Worm (Caenorhabditis elegans) whole organism, late embryonic: ENCODE data around the gene nstp-9.

ENCODE experiments used
- C08G9.2 ChIP-seq: sonication (generic microtip); optimal IDR thresholded peaks from 2 replicates; lab custom pipeline; 2016; ENCODE audit warnings: mild to moderate bottlenecking, missing genetic modification characterization, moderate library complexity, missing compliant biosample characterization
- C38D4.7 ChIP-seq: fragments of 200-800 bp; sonication (Bioruptor generic); optimal IDR thresholded peaks from 2 replicates; lab custom pipeline; 2018; ENCODE audit warnings: mild to moderate bottlenecking, missing genetic modification characterization, moderate library complexity, missing compliant biosample characterization
- K02D7.2 ChIP-seq: sonication (generic microtip); optimal IDR thresholded peaks from 2 replicates; lab custom pipeline; 2017; ENCODE audit warnings: mild to moderate bottlenecking, missing genetic modification characterization, missing compliant biosample characterization
- Y22D7AL.16 ChIP-seq: sonication (generic microtip); optimal IDR thresholded peaks from 2 replicates; lab custom pipeline; 2016; ENCODE audit warnings: missing genetic modification characterization, missing compliant biosample characterization
- ceh-18 ChIP-seq: sonication (generic microtip); optimal IDR thresholded peaks from 2 replicates; lab custom pipeline; 2016; ENCODE audit warnings: missing genetic modification characterization, missing compliant biosample characterization
- ceh-34 ChIP-seq: sonication (generic microtip); optimal IDR thresholded peaks from 2 replicates; lab custom pipeline; 2016; ENCODE audit warnings: mild to moderate bottlenecking, missing genetic modification characterization, missing compliant biosample characterization
- che-1 ChIP-seq: sonication (generic microtip); optimal IDR thresholded peaks from 2 replicates; lab custom pipeline; 2016; ENCODE audit warnings: mild to moderate bottlenecking, missing genetic modification characterization, missing compliant biosample characterization
- elt-2 ChIP-seq: sonication (generic microtip); optimal IDR thresholded peaks from 2 replicates; lab custom pipeline; 2016; ENCODE audit warnings: missing genetic modification reagents, missing genetic modification characterization, missing compliant biosample characterization
- elt-4 ChIP-seq: sonication (generic microtip); optimal IDR thresholded peaks from 2 replicates; lab custom pipeline; 2016; ENCODE audit warnings: missing genetic modification characterization, missing compliant biosample characterization
- ets-4 ChIP-seq: sonication (generic microtip); optimal IDR thresholded peaks from 2 replicates; lab custom pipeline; 2016; ENCODE audit warnings: missing genetic modification characterization, missing compliant biosample characterization
- fax-1 ChIP-seq: sonication (generic microtip); optimal IDR thresholded peaks from 2 replicates; lab custom pipeline; 2016; ENCODE audit warnings: missing genotype, missing genetic modification characterization, missing compliant biosample characterization
- hlh-15 ChIP-seq: sonication (generic microtip); optimal IDR thresholded peaks from 2 replicates; lab custom pipeline; 2016; ENCODE audit warnings: missing genetic modification characterization, missing compliant biosample characterization
- hlh-30 ChIP-seq: sonication (generic microtip); optimal IDR thresholded peaks from 2 replicates; lab custom pipeline; 2017; ENCODE audit warnings: antibody characterized with exemption, missing genetic modification characterization, missing compliant biosample characterization; ENCODE audit not compliant: insufficient read depth
- lin-11 ChIP-seq: fragments of 200-800 bp; sonication (Bioruptor generic); optimal IDR thresholded peaks from 2 replicates; lab custom pipeline; 2018; ENCODE audit warnings: mild to moderate bottlenecking, missing genetic modification characterization, missing compliant biosample characterization
- madf-2 ChIP-seq: sonication (generic microtip); optimal IDR thresholded peaks from 2 replicates; lab custom pipeline; 2017; ENCODE audit warnings: missing genetic modification characterization, missing compliant biosample characterization
- mec-3 ChIP-seq: sonication (generic microtip); optimal IDR thresholded peaks from 2 replicates; lab custom pipeline; 2016; ENCODE audit warnings: borderline replicate concordance, missing genetic modification characterization, missing compliant biosample characterization
- nfya-1 ChIP-seq: sonication (generic microtip); optimal IDR thresholded peaks from 2 replicates; lab custom pipeline; 2017; ENCODE audit warnings: missing genetic modification characterization, mild to moderate bottlenecking, missing compliant biosample characterization, antibody characterized with exemption, moderate library complexity
- nhr-11 ChIP-seq: fragments of 150-350 bp; optimal IDR thresholded peaks from 2 replicates; lab custom pipeline; 2014; ENCODE audit warnings: missing biosample characterization, missing genetic modification characterization
- npax-4 ChIP-seq: sonication (generic microtip); optimal IDR thresholded peaks from 2 replicates; lab custom pipeline; 2016; ENCODE audit warnings: missing genetic modification characterization, missing compliant biosample characterization
- pag-3 ChIP-seq: sonication (generic microtip); optimal IDR thresholded peaks from 2 replicates; lab custom pipeline; 2016; ENCODE audit warnings: missing compliant biosample characterization, missing genetic modification characterization, borderline replicate concordance
- pax-1 ChIP-seq: fragments of 150-350 bp; optimal IDR thresholded peaks from 2 replicates; lab custom pipeline; 2014; ENCODE audit warnings: missing biosample characterization, missing genetic modification characterization
- pha-2 ChIP-seq: sonication (generic microtip); optimal IDR thresholded peaks from 2 replicates; lab custom pipeline; 2017; ENCODE audit warnings: mild to moderate bottlenecking, missing genetic modification characterization, missing compliant biosample characterization
- pha-4 ChIP-seq: fragments of 150-350 bp; optimal IDR thresholded peaks from 2 replicates; lab custom pipeline; 2018; ENCODE audit warnings: missing biosample characterization, missing genetic modification reagents, missing genetic modification characterization
- pqm-1 ChIP-seq: sonication (generic microtip); optimal IDR thresholded peaks from 2 replicates; lab custom pipeline; 2016; ENCODE audit warnings: missing genetic modification characterization, missing compliant biosample characterization
- rnt-1 ChIP-seq: sonication (generic microtip); optimal IDR thresholded peaks from 2 replicates; lab custom pipeline; 2016; ENCODE audit warnings: missing genetic modification characterization, missing compliant biosample characterization
- sox-4 ChIP-seq: sonication (generic microtip); optimal IDR thresholded peaks from 2 replicates; lab custom pipeline; 2017; ENCODE audit warnings: mild to moderate bottlenecking, missing genetic modification characterization, inconsistent platforms, missing compliant biosample characterization
- syd-9 ChIP-seq: sonication (generic microtip); optimal IDR thresholded peaks from 2 replicates; lab custom pipeline; 2016; ENCODE audit warnings: mild to moderate bottlenecking, missing genetic modification characterization, moderate library complexity, missing compliant biosample characterization
- tbx-7 ChIP-seq: sonication (generic microtip); optimal IDR thresholded peaks from 2 replicates; lab custom pipeline; 2016; ENCODE audit warnings: missing genotype, missing genetic modification characterization, missing compliant biosample characterization
- ttx-3 ChIP-seq: sonication (generic microtip); optimal IDR thresholded peaks from 2 replicates; lab custom pipeline; 2016; ENCODE audit warnings: missing genetic modification reagents, missing genetic modification characterization, missing compliant biosample characterization
- unc-3 ChIP-seq, 2 experiments: fragments of 200-800 bp in 1 of 2; sonication (Bioruptor generic) in 1 of 2; sonication (generic microtip) in 1 of 2; conservative IDR thresholded peaks in 1 of 2; optimal IDR thresholded peaks in 1 of 2; 2 replicates each; pipeline versions ENCODE4 v1.3.6 to Lab custom; 2016 to 2022; ENCODE audit warnings: missing compliant biosample characterization in 2 of 2, missing genetic modification characterization in 2 of 2, missing genetic modification reagents in 1 of 2
- unc-42 ChIP-seq: sonication (generic microtip); optimal IDR thresholded peaks from 2 replicates; lab custom pipeline; 2016; ENCODE audit warnings: missing genotype, missing genetic modification characterization, missing compliant biosample characterization
- unc-55 ChIP-seq: sonication (generic microtip); optimal IDR thresholded peaks from 2 replicates; lab custom pipeline; 2017; ENCODE audit warnings: missing biosample characterization, missing genetic modification reagents, missing genetic modification characterization
- unc-86 ChIP-seq: sonication (generic microtip); optimal IDR thresholded peaks from 2 replicates; lab custom pipeline; 2016; ENCODE audit warnings: missing genetic modification characterization, missing compliant biosample characterization
- zip-5 ChIP-seq: sonication (generic microtip); optimal IDR thresholded peaks from 2 replicates; lab custom pipeline; 2016; ENCODE audit warnings: missing genetic modification characterization, missing compliant biosample characterization
- ztf-16 ChIP-seq: sonication (generic microtip); optimal IDR thresholded peaks from 2 replicates; lab custom pipeline; 2017; ENCODE audit warnings: missing genetic modification characterization, missing compliant biosample characterization

nstp-9 gene

DNA sequence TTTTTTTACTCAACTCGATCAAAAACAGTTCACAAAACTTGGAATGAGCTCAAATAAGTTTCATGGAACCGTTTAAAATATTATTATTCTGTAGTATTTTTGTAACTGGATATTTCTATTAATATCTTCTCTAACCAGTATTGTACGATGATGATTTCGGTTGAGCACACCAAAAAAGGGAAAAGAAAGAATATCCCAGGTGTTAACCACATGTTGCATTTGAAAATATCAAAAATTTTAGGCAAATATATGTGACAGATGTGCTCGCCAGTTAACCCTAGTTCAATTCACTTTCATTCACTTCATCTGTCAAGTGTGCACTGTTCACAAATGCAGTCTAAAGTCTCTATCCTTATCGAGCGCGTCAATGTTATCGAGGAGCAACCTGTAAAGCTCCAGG lies 28.5 kb downstream of the nstp-9 start, which contains the start of gene F47B10.4:
F47B10.4 (plus strand) TSS at position 301 of the 400 bp plus-strand sequence.
- no peak for TF ChIP-seq unc-86 (tag; lab: Kevin White, UChicago)
- TF ChIP-seq, all 69 proteins: peak for 0

DNA sequence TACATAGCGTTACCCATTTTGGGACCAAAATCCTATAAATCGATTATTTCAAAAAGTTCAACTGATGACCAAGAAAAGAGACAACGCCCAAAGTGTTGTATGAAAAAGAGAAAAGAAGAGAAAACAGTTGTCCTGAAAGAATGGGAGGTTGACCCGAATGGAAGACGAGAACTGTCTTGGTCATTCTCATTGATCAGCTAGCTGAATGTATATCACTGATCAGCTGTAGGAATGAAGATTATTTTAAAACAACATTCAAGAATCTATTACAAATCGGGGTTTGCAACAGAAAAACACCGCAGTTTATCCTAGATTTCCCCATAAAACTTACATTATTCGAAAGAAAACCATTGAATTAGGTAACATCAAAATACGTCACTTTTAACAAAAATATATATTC lies 29.1 kb downstream of the nstp-9 start, which contains the start of gene F47B10.5:
F47B10.5 (minus strand) TSS at position 101 of the 400 bp plus-strand sequence.
- TF ChIP-seq C38D4.7 (GFP tag; lab: Kevin White, UChicago) (no peak), tbx-7 (tag; lab: Kevin White, UChicago) (no peak), lin-11 (tag; lab: Kevin White, UChicago) (no peak), C08G9.2 (tag; lab: Kevin White, UChicago) (no peak), pax-1 (tag; lab: Kevin White, UChicago) (no peak), rnt-1 (tag; lab: Kevin White, UChicago) (no peak), pqm-1 (tag; lab: Kevin White, UChicago) (no peak)

DNA sequence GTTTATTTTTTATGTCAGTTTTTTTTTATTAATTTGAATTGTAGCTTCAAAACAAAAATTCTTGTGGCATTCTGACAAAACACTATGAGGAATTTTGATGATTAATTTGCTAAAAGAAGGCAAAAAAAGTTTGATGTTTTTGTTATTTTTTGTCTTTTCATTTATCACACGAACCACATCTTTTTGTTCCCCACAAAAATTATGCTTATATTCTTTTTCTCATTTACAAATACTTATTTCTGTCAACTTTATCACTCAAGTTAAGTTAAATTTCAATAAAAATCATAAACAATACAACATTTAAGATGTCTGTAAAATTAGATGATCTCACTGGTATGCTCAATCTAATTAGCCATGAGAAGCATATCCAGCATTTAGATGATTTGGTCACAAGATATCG lies 31.3 kb downstream of the nstp-9 start, which contains the start of gene F47B10.6:
F47B10.6 (plus strand) TSS at position 301 of the 400 bp plus-strand sequence.
- TF ChIP-seq pax-1 (tag; lab: Kevin White, UChicago) (no peak), Y22D7AL.16 (tag; lab: Kevin White, UChicago) (no peak), rnt-1 (tag; lab: Kevin White, UChicago) (no peak)
- TF ChIP-seq, all 69 proteins: peak for 0

DNA sequence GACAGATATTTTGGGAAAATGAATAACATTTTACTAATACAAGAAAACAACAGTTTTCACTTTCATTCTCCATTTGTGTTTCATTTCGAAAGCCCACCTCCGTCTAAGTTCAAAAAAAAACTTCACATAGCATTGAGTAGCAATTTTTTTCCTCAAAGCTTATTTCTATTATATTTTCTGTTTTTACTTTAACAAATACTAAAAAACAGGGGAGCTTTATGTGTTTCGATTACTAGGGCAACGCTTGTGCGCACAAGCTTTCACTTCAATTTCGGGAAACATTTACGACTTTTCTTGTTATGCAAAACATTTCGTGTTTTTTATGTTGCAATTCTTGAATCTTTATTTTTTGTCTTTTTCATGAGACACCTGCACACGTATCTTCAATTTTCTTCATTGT lies 33.6 kb downstream of the nstp-9 start, which contains the start of gene T21E8.5:
T21E8.5 (plus strand) TSS at position 301 of the 400 bp plus-strand sequence.
- no peak for TF ChIP-seq unc-3 (GFP tag; conservative IDR thresholded peaks at IDR 0.05; lab: Robert Waterston, UW)
- TF ChIP-seq unc-3 (tag; optimal IDR thresholded peaks at IDR 0.05; lab: Kevin White, UChicago), result no peak
- no peak for TF ChIP-seq npax-4 (tag; lab: Kevin White, UChicago)
- no peak for TF ChIP-seq hlh-15 (tag; lab: Kevin White, UChicago)
- TF ChIP-seq hlh-30 (tag; lab: Kevin White, UChicago), result no peak
- TF ChIP-seq sox-4 (tag; lab: Kevin White, UChicago), result no peak
- no peak for TF ChIP-seq syd-9
- no peak for TF ChIP-seq K02D7.2 (tag; lab: Kevin White, UChicago)
- no peak for TF ChIP-seq ets-4 (tag; lab: Kevin White, UChicago)
- TF ChIP-seq che-1 (tag; lab: Kevin White, UChicago), result no peak
- no peak for TF ChIP-seq tbx-7 (tag; lab: Kevin White, UChicago)
- TF ChIP-seq mec-3, result no peak
- TF ChIP-seq pha-2 (tag; lab: Kevin White, UChicago), result no peak
- TF ChIP-seq, all 69 proteins: peak for 0

DNA sequence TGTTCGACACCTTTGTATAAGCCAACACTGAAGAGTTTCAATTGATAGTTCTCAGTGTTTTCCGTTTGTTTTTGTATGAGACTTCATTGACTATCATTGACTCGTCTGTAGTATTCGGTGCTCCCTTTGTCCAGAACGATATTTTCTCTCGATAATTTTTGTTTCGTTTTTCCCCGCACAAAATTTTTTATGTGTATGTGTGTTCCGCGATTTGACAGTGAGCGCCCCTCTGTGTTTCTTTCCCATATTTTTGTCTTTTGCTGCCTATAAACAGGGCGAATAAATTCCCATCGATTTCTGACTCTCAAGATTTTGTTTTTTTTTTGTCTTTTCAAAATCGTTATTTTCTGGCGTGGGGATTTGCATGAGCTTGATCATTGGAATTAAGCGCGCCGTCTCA lies 36.3 kb downstream of the nstp-9 start, which contains the start of gene T21E8.7:
T21E8.7 (plus strand) TSS at position 301 of the 400 bp plus-strand sequence.
- TF ChIP-seq ets-4 (tag; lab: Kevin White, UChicago) (no peak), nfya-1 (tag; lab: Kevin White, UChicago) (no peak), ttx-3 (tag; lab: Kevin White, UChicago) (no peak), pag-3 (tag; lab: Kevin White, UChicago) (no peak), zip-5 (no peak), unc-55 (GFP tag; lab: Kevin White, UChicago) (no peak), hlh-15 (tag; lab: Kevin White, UChicago) (no peak), ztf-16 (tag; lab: Kevin White, UChicago) (no peak), che-1 (tag; lab: Kevin White, UChicago) (no peak), elt-4 (no peak)

DNA sequence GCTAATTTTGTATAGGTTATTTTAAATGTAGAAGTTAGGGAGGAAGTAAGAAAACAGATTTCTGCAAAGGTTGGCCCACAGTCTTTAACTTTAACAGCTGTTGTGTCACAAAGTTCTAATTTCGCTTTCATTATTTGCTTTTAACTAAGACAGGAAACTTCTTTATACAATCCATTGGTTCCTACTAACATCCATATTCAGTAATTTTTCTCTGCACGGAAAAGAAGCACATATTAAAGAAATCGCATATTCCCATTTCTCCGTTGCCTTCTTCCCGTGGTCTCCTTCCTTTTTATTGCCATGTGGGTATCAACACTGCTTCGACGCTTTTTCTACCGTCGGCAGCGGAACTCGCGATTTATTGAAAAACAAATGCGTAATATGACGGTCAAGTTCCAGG lies 37.5 kb downstream of the nstp-9 start, which contains the start of gene T21E8.6:
T21E8.6 (plus strand) TSS at position 301 of the 400 bp plus-strand sequence.
- TF ChIP-seq elt-2, result no peak
- no peak for TF ChIP-seq pha-4 (tag; lab: Kevin White, UChicago)
- no peak for TF ChIP-seq ceh-34 (tag; lab: Kevin White, UChicago)
- TF ChIP-seq fax-1, result no peak
- TF ChIP-seq madf-2 (tag; lab: Kevin White, UChicago), result no peak
- TF ChIP-seq unc-42, result no peak
- TF ChIP-seq ttx-3 (tag; lab: Kevin White, UChicago), result no peak
- TF ChIP-seq pag-3 (tag; lab: Kevin White, UChicago), result no peak
- no peak for TF ChIP-seq C38D4.7 (GFP tag; lab: Kevin White, UChicago)
- no peak for TF ChIP-seq ztf-16 (tag; lab: Kevin White, UChicago)
- TF ChIP-seq pha-2 (tag; lab: Kevin White, UChicago), result no peak
- TF ChIP-seq ceh-18, result no peak
- no peak for TF ChIP-seq nhr-11 (tag; lab: Kevin White, UChicago)
